Worm (Caenorhabditis elegans) whole organism, early embryonic: ENCODE results near the gene F49E8.6.

ENCODE experiments used
- F13C5.2 ChIP-seq: sonication (generic microtip); optimal IDR thresholded peaks from 2 replicates; lab custom pipeline; 2017; ENCODE audit warnings: mild to moderate bottlenecking, missing genetic modification characterization, inconsistent platforms, missing compliant biosample characterization
- ama-1 ChIP-seq: fragments of 150-350 bp; optimal IDR thresholded peaks from 2 replicates; lab custom pipeline; 2014
- ets-7 ChIP-seq: sonication (generic microtip); optimal IDR thresholded peaks from 2 replicates; lab custom pipeline; 2016; ENCODE audit warnings: missing genotype, missing genetic modification characterization, missing compliant biosample characterization
- flt-1 ChIP-seq: fragments of 200-800 bp; sonication (Bioruptor generic); IDR thresholded peaks from 2 replicates; pipeline ENCODE4 v1.3.6; 2022; ENCODE audit warnings: missing genetic modification characterization, missing compliant biosample characterization
- hmbx-1 ChIP-seq: sonication (generic microtip); optimal IDR thresholded peaks from 2 replicates; lab custom pipeline; 2016; ENCODE audit warnings: mild to moderate bottlenecking, missing genetic modification characterization, missing compliant biosample characterization
- hmg-4 ChIP-seq: fragments of 200-800 bp; sonication (Bioruptor generic); optimal IDR thresholded peaks from 2 replicates; lab custom pipeline; 2018; ENCODE audit warnings: mild to moderate bottlenecking, missing genetic modification characterization, missing compliant biosample characterization

DNA sequence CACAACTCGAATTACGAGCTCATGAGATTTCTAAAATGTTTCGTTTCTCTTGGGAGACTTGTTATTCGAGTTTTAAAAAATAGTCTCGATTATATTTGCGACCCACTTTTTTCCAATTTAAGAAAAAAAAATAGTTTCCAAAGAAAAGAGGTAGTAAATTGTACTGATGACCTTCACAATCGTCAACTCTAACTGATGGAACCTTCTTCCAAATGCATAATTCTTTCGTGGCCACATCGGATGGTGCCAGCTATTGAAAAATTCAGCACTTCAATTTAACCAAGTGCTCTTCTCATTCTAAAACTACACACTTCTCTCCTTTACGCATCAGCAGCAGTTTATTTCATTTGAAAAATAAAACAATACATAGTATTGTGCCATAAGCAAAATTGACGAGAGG is 10.8 kb downstream of the F49E8.6 start:
- TF ChIP-seq hmbx-1 (tag; lab: Kevin White, UChicago), result no peak
- no peak for TF ChIP-seq flt-1
- TF ChIP-seq ets-7, result no peak
- no peak for TF ChIP-seq ama-1
- TF ChIP-seq hmg-4 (GFP tag; lab: Kevin White, UChicago), result no peak
- TF ChIP-seq F13C5.2, result no peak
